Fruit fly (Drosophila melanogaster): ENCODE results near the gene Spp.
A peak's percentile ranks its signal among the peaks of the same experiment; 100 is the strongest.

Spp gene

DNA sequence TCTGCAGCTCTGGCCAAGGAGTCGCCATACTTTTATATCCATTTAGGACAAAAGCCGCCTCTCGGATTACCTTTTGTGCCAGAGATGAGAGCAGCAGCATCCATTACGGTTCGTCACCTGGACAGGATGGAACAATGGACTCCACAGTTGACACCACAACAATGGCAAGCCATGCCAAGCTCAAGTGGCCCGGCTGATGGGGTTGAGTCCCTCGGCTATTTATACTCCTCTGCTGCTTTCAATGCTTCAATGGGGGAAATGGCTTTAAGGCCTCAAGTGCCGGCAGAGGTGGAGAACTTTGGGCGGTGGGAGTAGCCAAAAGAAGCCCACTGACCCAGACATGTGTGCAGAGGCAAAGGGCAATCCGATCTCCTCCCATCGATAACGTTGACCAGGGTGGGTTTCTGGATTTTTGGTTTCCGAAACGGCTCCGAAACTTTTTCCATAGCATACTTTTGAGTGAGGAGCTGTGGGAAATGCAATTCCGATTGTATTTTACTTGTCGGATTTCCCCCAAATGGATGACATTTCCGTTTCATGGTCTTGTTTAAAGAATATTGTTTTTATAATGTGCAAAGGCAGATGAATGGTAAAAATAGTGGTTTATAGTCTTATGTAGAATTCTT is 32.2 kb upstream of the Spp start, which contains the start of gene Ptth (continued):
- no peak for TF ChIP-seq Taf1 (GFP tag; IDR thresholded peaks at IDR 0.05)
- TF ChIP-seq nmo (GFP tag; optimal IDR thresholded peaks at IDR 0.05): no peak
- TF ChIP-seq pb (GFP tag; optimal IDR thresholded peaks at IDR 0.05): no peak
- TF ChIP-seq sens-2 (GFP tag; IDR thresholded peaks at IDR 0.05): no peak
- no peak for TF ChIP-seq cas (GFP tag; IDR thresholded peaks at IDR 0.05)
- no peak for TF ChIP-seq Sox102F (GFP tag; optimal IDR thresholded peaks at IDR 0.05)
- no peak for TF ChIP-seq CG1792 (GFP tag; optimal IDR thresholded peaks at IDR 0.05)
- TF ChIP-seq dan (GFP tag; IDR thresholded peaks at IDR 0.05): no peak
- TF ChIP-seq CG1602 (GFP tag; optimal IDR thresholded peaks at IDR 0.05): no peak
- TF ChIP-seq Spps (tag; optimal IDR thresholded peaks at IDR 0.05): no peak
- TF ChIP-seq CkIIα-i1 (GFP tag; IDR thresholded peaks at IDR 0.05): no peak
- TF ChIP-seq CG2712 (tag; optimal IDR thresholded peaks at IDR 0.05): no peak
- TF ChIP-seq pita (GFP tag; optimal IDR thresholded peaks at IDR 0.05): peak; percentile 39
- no peak for TF ChIP-seq CG3065 (GFP tag; optimal IDR thresholded peaks at IDR 0.05)
- TF ChIP-seq ab (GFP tag; optimal IDR thresholded peaks at IDR 0.05): no peak
- peak; percentile 93 for TF ChIP-seq Ets65A (GFP tag)
- no peak for TF ChIP-seq BtbVII (GFP tag; optimal IDR thresholded peaks at IDR 0.05)
- no peak for TF ChIP-seq Xrp1 (GFP tag; IDR thresholded peaks at IDR 0.05)
- no peak for TF ChIP-seq twi (tag; optimal IDR thresholded peaks at IDR 0.05)
- TF ChIP-seq slp2 (GFP tag; optimal IDR thresholded peaks at IDR 0.05): no peak
- no peak for TF ChIP-seq prd (optimal IDR thresholded peaks at IDR 0.05)
- TF ChIP-seq prd (GFP tag; IDR thresholded peaks at IDR 0.05): no peak
- TF ChIP-seq HmgZ (tag; optimal IDR thresholded peaks at IDR 0.05): no peak
- TF ChIP-seq zen (tag; optimal IDR thresholded peaks at IDR 0.05): no peak
- TF ChIP-seq sima (GFP tag; optimal IDR thresholded peaks at IDR 0.05): no peak

DNA sequence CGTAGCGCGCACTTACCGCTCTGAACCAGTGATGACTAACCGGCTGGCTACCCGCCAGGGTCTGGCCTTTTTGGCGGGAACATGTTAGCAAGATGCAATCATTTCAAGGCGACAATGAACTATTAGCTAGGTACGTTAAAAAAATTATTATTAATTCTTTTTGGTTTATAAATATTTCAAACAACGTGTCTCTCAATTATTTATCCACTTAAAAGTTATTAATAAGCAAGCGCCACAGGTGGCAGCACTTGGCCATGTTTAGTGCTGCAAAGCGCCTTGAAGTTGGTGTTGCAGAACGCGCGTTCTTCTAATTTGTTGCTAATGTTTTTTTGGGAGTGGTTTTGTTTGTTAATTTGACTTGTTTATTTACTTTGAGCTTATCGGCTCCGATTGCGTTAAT is 29.8 kb upstream of the Spp start, which contains the start of the genes Ipk2 and cold:
TSS of gene Ipk2 (minus strand) at position 39 of the 400 bp plus-strand sequence.
TSS of gene cold (plus strand) at position 66 of the 400 bp plus-strand sequence.
- TF ChIP-seq Sox102F (GFP tag; optimal IDR thresholded peaks at IDR 0.05): no peak
- peak; percentile 43 for TF ChIP-seq CG2202 (tag; optimal IDR thresholded peaks at IDR 0.05)
- peak; percentile 80 for TF ChIP-seq lbe (GFP tag; optimal IDR thresholded peaks at IDR 0.05)
- TF ChIP-seq Jarid2 (GFP tag; optimal IDR thresholded peaks at IDR 0.05): peak; percentile 1
- TF ChIP-seq prd (optimal IDR thresholded peaks at IDR 0.05): no peak
- peak; percentile 82 for TF ChIP-seq prd (GFP tag; IDR thresholded peaks at IDR 0.05)
- TF ChIP-seq Hr3 (GFP tag; optimal IDR thresholded peaks at IDR 0.05): peak; percentile 83
- TF ChIP-seq CG1603 (tag; optimal IDR thresholded peaks at IDR 0.05): peak; percentile 50
- TF ChIP-seq CG30020 (tag; optimal IDR thresholded peaks at IDR 0.05): peak; percentile 62
- TF ChIP-seq CG15696 (tag; optimal IDR thresholded peaks at IDR 0.05): peak; percentile 69
- peak; percentile 64 for TF ChIP-seq CG31224 (GFP tag; IDR thresholded peaks at IDR 0.05)
- TF ChIP-seq CG18262 (tag; optimal IDR thresholded peaks at IDR 0.05): peak; percentile 73
- TF ChIP-seq CG8924 (tag; optimal IDR thresholded peaks at IDR 0.05): peak; percentile 96
- TF ChIP-seq ash1 (GFP tag; optimal IDR thresholded peaks at IDR 0.05): no peak
- TF ChIP-seq Bdp1 (GFP tag; optimal IDR thresholded peaks at IDR 0.05): peak; percentile 79
- TF ChIP-seq CG43689 (GFP tag; IDR thresholded peaks at IDR 0.05): 0 out of 2 replicates have a peak, but pooled peaks have one; percentile 10
- peak; percentile 67 for TF ChIP-seq ab (GFP tag; optimal IDR thresholded peaks at IDR 0.05)
- TF ChIP-seq vfl (GFP tag; optimal IDR thresholded peaks at IDR 0.05): peak; percentile 85
- peak; percentile 53 for TF ChIP-seq slp2 (GFP tag; optimal IDR thresholded peaks at IDR 0.05)
- peak; percentile 45; the same call in 1 of the 2 replicates for TF ChIP-seq Adf1 (GFP tag; IDR thresholded peaks at IDR 0.05)
- peak; percentile 58 for TF ChIP-seq CG14667 (GFP tag; IDR thresholded peaks at IDR 0.05)
- no peak for TF ChIP-seq TFAM (GFP tag; optimal IDR thresholded peaks at IDR 0.05)
- TF ChIP-seq CkIIα-i1 (GFP tag; IDR thresholded peaks at IDR 0.05): no peak
- TF ChIP-seq chn (GFP tag; optimal IDR thresholded peaks at IDR 0.05): peak; percentile 78
- TF ChIP-seq CG15479 (GFP tag; optimal IDR thresholded peaks at IDR 0.05): no peak
- peak; percentile 84 for TF ChIP-seq ems (GFP tag; optimal IDR thresholded peaks at IDR 0.05)
- TF ChIP-seq caup (GFP tag; optimal IDR thresholded peaks at IDR 0.05; ENCODE audit: severe bottlenecking): peak; percentile 87
- peak; percentile 49 for TF ChIP-seq esg (GFP tag; conservative IDR thresholded peaks at IDR 0.05)
- peak; percentile 57 for TF ChIP-seq Lhr (GFP tag; optimal IDR thresholded peaks at IDR 0.05)
- TF ChIP-seq Dp (GFP tag; optimal IDR thresholded peaks at IDR 0.05): peak; percentile 63
- TF ChIP-seq CG3281 (GFP tag; optimal IDR thresholded peaks at IDR 0.05): peak; percentile 83

Measured in whole organism, embryonic.